Fruit fly (Drosophila melanogaster): ENCODE results near the gene CG9586.
A peak's percentile ranks its signal among the peaks of the same experiment; 100 is the strongest.

The CG9586 gene

dm6 chr2L:9166399-9166980 lies at the start of gene CG9586, which contains the start of gene tai:
TSS of gene CG9586 (minus strand) at chr2L:9166514.
TSS of gene tai (plus strand) at chr2L:9166778.
- peak; percentile 62 for TF ChIP-seq Hr83 (GFP tag; optimal IDR thresholded peaks at IDR 0.05; ENCODE audit: poor library complexity, severe bottlenecking)
- peak; percentile 13 for TF ChIP-seq woc (GFP tag; optimal IDR thresholded peaks at IDR 0.05)
- TF ChIP-seq Vsx2 (GFP tag; optimal IDR thresholded peaks at IDR 0.05; ENCODE audit: partially characterized antibody) = no peak
- TF ChIP-seq dmrt93B (GFP tag; optimal IDR thresholded peaks at IDR 0.05) = peak; percentile 35
- peak; percentile 57 for TF ChIP-seq CG9705 (GFP tag; optimal IDR thresholded peaks at IDR 0.05)
- peak; percentile 41 for TF ChIP-seq br (GFP tag; optimal IDR thresholded peaks at IDR 0.05)
- no peak for TF ChIP-seq Hr78 (GFP tag; optimal IDR thresholded peaks at IDR 0.05)
- TF ChIP-seq sage (GFP tag; optimal IDR thresholded peaks at IDR 0.05) = peak; percentile 83
- peak; percentile 74 for TF ChIP-seq Sp1 (GFP tag; optimal IDR thresholded peaks at IDR 0.05)
- peak; percentile 80 for TF ChIP-seq Hnf4 (GFP tag; optimal IDR thresholded peaks at IDR 0.05)
- no peak for TF ChIP-seq Dif (GFP tag; optimal IDR thresholded peaks at IDR 0.05; ENCODE audit: partially characterized antibody)
- peak; percentile 84 for TF ChIP-seq rgr (GFP tag; optimal IDR thresholded peaks at IDR 0.05)
- no peak for TF ChIP-seq jim (GFP tag; optimal IDR thresholded peaks at IDR 0.05)
- no peak for TF ChIP-seq Dfd (GFP tag; optimal IDR thresholded peaks at IDR 0.05)
- peak; percentile 77 for TF ChIP-seq OdsH (GFP tag; optimal IDR thresholded peaks at IDR 0.05)
- peak; percentile 84 for TF ChIP-seq brk (GFP tag; optimal IDR thresholded peaks at IDR 0.05)
- TF ChIP-seq lola (GFP tag; optimal IDR thresholded peaks at IDR 0.05) = no peak
- no peak for TF ChIP-seq dsf (GFP tag; optimal IDR thresholded peaks at IDR 0.05; ENCODE audit: borderline replicate concordance)
- no peak for TF ChIP-seq CG32264 (GFP tag; optimal IDR thresholded peaks at IDR 0.05)
- peak; percentile 83 for TF ChIP-seq HLH106 (tag; optimal IDR thresholded peaks at IDR 0.05)
- peak; percentile 78 for TF ChIP-seq psq (GFP tag; optimal IDR thresholded peaks at IDR 0.05)
- TF ChIP-seq fru (GFP tag; optimal IDR thresholded peaks at IDR 0.05) = peak; percentile 68
- peak in 1 of 2 experiments; percentile 89 for TF ChIP-seq foxo (GFP tag; optimal IDR thresholded peaks at IDR 0.05)
- peak; percentile 77 for TF ChIP-seq h (GFP tag; optimal IDR thresholded peaks at IDR 0.05)
- no peak for TF ChIP-seq usp (GFP tag; optimal IDR thresholded peaks at IDR 0.05)
- TF ChIP-seq ey (GFP tag; optimal IDR thresholded peaks at IDR 0.05) = peak; percentile 49
- peak; percentile 64 for TF ChIP-seq Rel (GFP tag; optimal IDR thresholded peaks at IDR 0.05)
- peak; percentile 52 for TF ChIP-seq Rel (tag; optimal IDR thresholded peaks at IDR 0.05)
- peak; percentile 86 for TF ChIP-seq sv (GFP tag; optimal IDR thresholded peaks at IDR 0.05)
- TF ChIP-seq tai (GFP tag; optimal IDR thresholded peaks at IDR 0.05) = peak; percentile 92
- no peak for TF ChIP-seq CrebA (GFP tag; optimal IDR thresholded peaks at IDR 0.05; ENCODE audit: borderline replicate concordance)
- peak; percentile 71 for TF ChIP-seq Jra (GFP tag; optimal IDR thresholded peaks at IDR 0.05)
- TF ChIP-seq GATAd (GFP tag; optimal IDR thresholded peaks at IDR 0.05) = no peak
- no peak for TF ChIP-seq Myc (optimal IDR thresholded peaks at IDR 0.05)
- TF ChIP-seq N (GFP tag; optimal IDR thresholded peaks at IDR 0.05) = no peak
- TF ChIP-seq Abd-B (GFP tag; optimal IDR thresholded peaks at IDR 0.05) = no peak

DNA sequence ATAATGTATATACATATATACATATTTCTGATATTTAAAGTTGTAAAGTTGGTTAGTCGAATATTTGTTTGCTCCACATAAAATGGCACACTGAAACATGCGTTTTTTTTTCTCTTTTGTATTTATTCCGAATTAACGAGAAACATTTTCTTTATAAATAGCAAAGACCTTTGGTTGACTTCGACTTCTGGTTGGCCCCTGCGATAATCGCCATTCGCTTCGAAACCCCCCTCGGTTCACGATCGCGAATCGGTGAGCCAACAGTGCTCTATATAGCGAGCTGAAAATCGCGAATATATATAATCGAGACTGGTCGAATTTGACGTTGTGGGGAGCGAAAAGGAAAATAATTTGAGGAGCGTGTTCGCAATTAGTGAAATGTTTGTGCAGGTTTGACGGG lies 49.6 kb upstream of the CG9586 start:
- TF ChIP-seq dl (GFP tag; optimal IDR thresholded peaks at IDR 0.05; ENCODE audit: insufficient read depth in 1 of 2, partially characterized antibody in 2 of 2) = no peak
- no peak for TF ChIP-seq Rel (GFP tag; optimal IDR thresholded peaks at IDR 0.05)
- TF ChIP-seq Rel (tag; optimal IDR thresholded peaks at IDR 0.05) = peak; percentile 23
- TF ChIP-seq Mio (GFP tag; optimal IDR thresholded peaks at IDR 0.05) = no peak

- peak; percentile 88 for TF ChIP-seq Vsx2 (GFP tag; optimal IDR thresholded peaks at IDR 0.05; ENCODE audit: partially characterized antibody)
- no peak for TF ChIP-seq Myc (optimal IDR thresholded peaks at IDR 0.05)
- TF ChIP-seq Rel (GFP tag; optimal IDR thresholded peaks at IDR 0.05) = no peak
- peak; percentile 37 for TF ChIP-seq Rel (tag; optimal IDR thresholded peaks at IDR 0.05)
- peak; percentile 62 for TF ChIP-seq Dif (GFP tag; optimal IDR thresholded peaks at IDR 0.05; ENCODE audit: partially characterized antibody)
- no peak for TF ChIP-seq br (GFP tag; optimal IDR thresholded peaks at IDR 0.05)
Measured at dm6 chr2L:9213626-9214025, 47.3 kb upstream of the CG9586 start.
